Worm (Caenorhabditis elegans) whole organism, young adult: ENCODE results near the gene phg-1.

Experiments
- B0019.2 ChIP-seq: fragments of 200-800 bp; sonication (Bioruptor generic); conservative IDR thresholded peaks from 2 replicates; pipeline ENCODE4 v1.3.6; 2022; ENCODE audit warnings: missing genetic modification reagents, missing genetic modification characterization, missing compliant biosample characterization
- F22D6.2 ChIP-seq: sonication (generic microtip); optimal IDR thresholded peaks from 2 replicates; lab custom pipeline; 2016; ENCODE audit warnings: mild to moderate bottlenecking, missing genetic modification characterization, missing compliant biosample characterization
- F23B12.7 ChIP-seq: sonication (generic microtip); optimal IDR thresholded peaks from 2 replicates; lab custom pipeline; 2017; ENCODE audit warnings: missing genetic modification characterization, mild to moderate bottlenecking, missing compliant biosample characterization, antibody characterized with exemption, moderate library complexity; ENCODE audit not compliant: insufficient read depth
- F37B4.10 ChIP-seq: fragments of 200-800 bp; sonication (Bioruptor generic); IDR thresholded peaks from 2 replicates; pipeline ENCODE4 v1.3.6; 2022; ENCODE audit warnings: missing genetic modification characterization, missing compliant biosample characterization
- F49E8.2 ChIP-seq: sonication (generic microtip); optimal IDR thresholded peaks from 3 replicates; lab custom pipeline; 2017; ENCODE audit warnings: missing genetic modification characterization, mild to moderate bottlenecking, missing compliant biosample characterization, antibody characterized with exemption, moderate library complexity; ENCODE audit not compliant: insufficient read depth
- F55B11.4 ChIP-seq: sonication (generic microtip); optimal IDR thresholded peaks from 2 replicates; lab custom pipeline; 2016; ENCODE audit warnings: missing compliant biosample characterization, missing genetic modification characterization, borderline replicate concordance; ENCODE audit not compliant: insufficient read depth
- K11D2.4 ChIP-seq: fragments of 200-800 bp; sonication (Bioruptor generic); IDR thresholded peaks from 2 replicates; pipeline ENCODE4 v1.3.6; 2022; ENCODE audit warnings: missing genetic modification reagents, missing genetic modification characterization, missing compliant biosample characterization
- T07F8.4 ChIP-seq: sonication (generic microtip); optimal IDR thresholded peaks from 2 replicates; lab custom pipeline; 2016; ENCODE audit warnings: mild to moderate bottlenecking, missing genetic modification characterization, moderate library complexity, missing compliant biosample characterization
- Y53F4B.3 ChIP-seq: fragments of 200-800 bp; sonication (Bioruptor generic); IDR thresholded peaks from 2 replicates; pipeline ENCODE4 v1.3.6; 2022; ENCODE audit warnings: missing genetic modification reagents, missing genetic modification characterization, missing compliant biosample characterization
- Y53G8AR.9 ChIP-seq: fragments of 200-800 bp; sonication (Bioruptor generic); conservative IDR thresholded peaks from 2 replicates; pipeline ENCODE4 v1.3.6; 2022; ENCODE audit warnings: missing genetic modification reagents, missing genetic modification characterization, missing compliant biosample characterization
- Y56A3A.18 ChIP-seq: fragments of 200-800 bp; sonication (Bioruptor generic); IDR thresholded peaks from 2 replicates; pipeline ENCODE4 v1.3.6; 2022; ENCODE audit warnings: missing genetic modification reagents, missing genetic modification characterization, missing compliant biosample characterization
- Y95B8A.8 ChIP-seq: fragments of 200-800 bp; sonication (Bioruptor generic); IDR thresholded peaks from 2 replicates; pipeline ENCODE4 v1.3.6; 2022; ENCODE audit warnings: missing genetic modification reagents, missing genetic modification characterization, missing compliant biosample characterization
- attf-5 ChIP-seq: fragments of 200-800 bp; sonication (Bioruptor generic); optimal IDR thresholded peaks from 2 replicates; lab custom pipeline; 2018; ENCODE audit warnings: mild to moderate bottlenecking, missing genetic modification characterization, missing compliant biosample characterization
- ceh-27 ChIP-seq: fragments of 200-800 bp; sonication (Bioruptor generic); optimal IDR thresholded peaks from 2 replicates; lab custom pipeline; 2018; ENCODE audit warnings: mild to moderate bottlenecking, missing genetic modification characterization, moderate library complexity, missing compliant biosample characterization
- ceh-79 ChIP-seq: sonication (generic microtip); optimal IDR thresholded peaks from 2 replicates; lab custom pipeline; 2017; ENCODE audit warnings: mild to moderate bottlenecking, missing genetic modification characterization, missing compliant biosample characterization
- die-1 ChIP-seq: sonication (generic microtip); optimal IDR thresholded peaks from 2 replicates; lab custom pipeline; 2016; ENCODE audit warnings: missing genotype, mild to moderate bottlenecking, missing genetic modification characterization, missing compliant biosample characterization
- dox-1 ChIP-seq: fragments of 200-800 bp; sonication (Bioruptor generic); IDR thresholded peaks from 2 replicates; pipeline ENCODE4 v1.3.6; 2022; ENCODE audit warnings: missing genetic modification reagents, missing genetic modification characterization, missing compliant biosample characterization
- dpl-1 ChIP-seq: fragments of 150-350 bp; optimal IDR thresholded peaks from 2 replicates; lab custom pipeline; 2014; ENCODE audit warnings: missing biosample characterization, missing genetic modification reagents, missing genetic modification characterization
- efl-1 ChIP-seq: fragments of 150-350 bp; optimal IDR thresholded peaks from 2 replicates; lab custom pipeline; 2014; ENCODE audit warnings: missing biosample characterization, missing genetic modification reagents, missing genetic modification characterization
- ekl-4 ChIP-seq: fragments of 200-800 bp; sonication (Bioruptor generic); IDR thresholded peaks from 2 replicates; pipeline ENCODE4 v1.3.6; 2022; ENCODE audit warnings: missing genetic modification reagents, missing genetic modification characterization, missing compliant biosample characterization
- him-1 ChIP-seq: sonication (generic microtip); optimal IDR thresholded peaks from 2 replicates; lab custom pipeline; 2016; ENCODE audit warnings: missing genotype, missing genetic modification reagents, missing genetic modification characterization, missing compliant biosample characterization
- hmg-1.2 ChIP-seq: fragments of 200-800 bp; sonication (Bioruptor generic); IDR thresholded peaks from 2 replicates; pipeline ENCODE4 v1.3.6; 2022; ENCODE audit warnings: missing genetic modification reagents, missing genetic modification characterization, missing compliant biosample characterization
- hmg-20 ChIP-seq: fragments of 200-800 bp; sonication (Bioruptor generic); IDR thresholded peaks from 2 replicates; pipeline ENCODE4 v1.3.6; 2022; ENCODE audit warnings: missing genetic modification reagents, missing genetic modification characterization, missing compliant biosample characterization
- lin-35 ChIP-seq, 3 experiments: fragments of 150-350 bp in 2 of 3; sonication (generic microtip) in 1 of 3; optimal IDR thresholded peaks; 2 replicates each; lab custom pipeline; 2014 to 2018; ENCODE audit warnings: missing biosample characterization in 3 of 3, missing genetic modification characterization in 3 of 3, missing genetic modification reagents in 3 of 3
- lin-40 ChIP-seq: sonication (generic microtip); optimal IDR thresholded peaks from 2 replicates; lab custom pipeline; 2016; ENCODE audit warnings: missing genetic modification characterization, mild to moderate bottlenecking, missing compliant biosample characterization, missing genotype, missing genetic modification reagents
- madf-10 ChIP-seq: sonication (generic microtip); optimal IDR thresholded peaks from 2 replicates; lab custom pipeline; 2016; ENCODE audit warnings: mild to moderate bottlenecking, missing genetic modification characterization, missing compliant biosample characterization
- nfyb-1 ChIP-seq: fragments of 200-800 bp; sonication (Bioruptor generic); IDR thresholded peaks from 2 replicates; pipeline ENCODE4 v1.3.6; 2022; ENCODE audit warnings: missing genetic modification reagents, missing genetic modification characterization, missing compliant biosample characterization
- nhr-27 ChIP-seq: fragments of 200-800 bp; sonication (Bioruptor generic); optimal IDR thresholded peaks from 2 replicates; lab custom pipeline; 2018; ENCODE audit warnings: mild to moderate bottlenecking, missing genetic modification characterization, moderate library complexity, missing compliant biosample characterization
- nhr-80 ChIP-seq: sonication (generic microtip); optimal IDR thresholded peaks from 2 replicates; lab custom pipeline; 2016; ENCODE audit warnings: missing genetic modification characterization, missing compliant biosample characterization
- rec-8 ChIP-seq, 2 experiments: sonication (generic microtip); optimal IDR thresholded peaks; 2 replicates each; lab custom pipeline; 2016; ENCODE audit warnings: mild to moderate bottlenecking in 2 of 2, missing genetic modification characterization in 2 of 2, missing genetic modification reagents in 2 of 2, missing genotype in 2 of 2, missing biosample characterization in 1 of 2, missing compliant biosample characterization in 1 of 2, moderate library complexity in 1 of 2
- snpc-1.3 ChIP-seq: sonication (generic microtip); optimal IDR thresholded peaks from 2 replicates; lab custom pipeline; 2017; ENCODE audit warnings: missing genetic modification characterization, mild to moderate bottlenecking, missing compliant biosample characterization, antibody characterized with exemption, moderate library complexity, missing genotype, missing genetic modification reagents; ENCODE audit not compliant: insufficient read depth
- sptf-2 ChIP-seq: fragments of 200-800 bp; sonication (Bioruptor generic); optimal IDR thresholded peaks from 2 replicates; lab custom pipeline; 2018; ENCODE audit warnings: mild to moderate bottlenecking, missing genetic modification characterization, missing compliant biosample characterization
- ztf-18 ChIP-seq: sonication (generic microtip); optimal IDR thresholded peaks from 2 replicates; lab custom pipeline; 2016; ENCODE audit warnings: missing genotype, mild to moderate bottlenecking, missing genetic modification characterization, missing compliant biosample characterization
- ztf-26 ChIP-seq: sonication (generic microtip); optimal IDR thresholded peaks from 2 replicates; lab custom pipeline; 2017; ENCODE audit warnings: missing genetic modification characterization, missing compliant biosample characterization

phg-1 gene

DNA sequence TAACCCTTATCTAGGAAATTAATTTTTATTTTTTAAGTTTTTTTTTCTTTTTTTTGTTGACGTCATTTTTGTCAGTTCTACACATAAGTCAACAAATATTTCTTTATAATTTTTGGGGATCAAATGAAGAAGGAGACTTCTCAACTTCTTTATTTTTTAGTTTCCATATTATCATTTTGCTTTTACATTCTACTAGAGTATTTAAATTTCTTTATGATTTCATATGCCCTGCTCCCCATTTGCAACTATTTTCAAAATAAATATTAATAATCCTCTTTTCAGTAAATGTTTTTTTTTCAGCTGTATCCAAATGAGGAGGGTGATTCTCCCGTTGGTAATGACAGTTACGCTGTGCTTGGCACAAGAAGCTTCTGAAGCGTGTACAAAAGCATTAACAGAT lies at the start of gene phg-1:
Gene phg-1 (plus strand): TSS at position 301 of the 400 bp plus-strand sequence.
- TF ChIP-seq attf-5 (GFP tag; lab: Kevin White, UChicago) (no peak), rec-8 (tag; optimal IDR thresholded peaks at IDR 0.05; lab: Kevin White, UChicago) (no peak), hmg-20 (GFP tag; lab: Robert Waterston, UW) (no peak), die-1 (tag; lab: Kevin White, UChicago) (no peak), T07F8.4 (tag; lab: Kevin White, UChicago) (no peak), F23B12.7 (tag; lab: Kevin White, UChicago) (no peak), F37B4.10 (GFP tag; lab: Robert Waterston, UW) (no peak), lin-40 (tag; lab: Kevin White, UChicago) (no peak), F22D6.2 (tag; lab: Kevin White, UChicago) (no peak), dpl-1 (no peak), ztf-26 (no peak), lin-35 (GFP tag; optimal IDR thresholded peaks at IDR 0.05; lab: Kevin White, UChicago) (no peak), madf-10 (no peak), hmg-1.2 (no peak), snpc-1.3 (tag; lab: Kevin White, UChicago) (no peak), efl-1 (GFP tag; lab: Kevin White, UChicago) (no peak), him-1 (tag; lab: Kevin White, UChicago) (no peak)

- TF ChIP-seq Y56A3A.18, result no peak
- TF ChIP-seq dox-1, result no peak
- TF ChIP-seq ceh-27 (GFP tag; lab: Kevin White, UChicago), result no peak
- TF ChIP-seq ceh-79, result no peak
- TF ChIP-seq K11D2.4 (GFP tag; lab: Robert Waterston, UW), result no peak
- no peak for TF ChIP-seq T07F8.4 (tag; lab: Kevin White, UChicago)
- TF ChIP-seq B0019.2 (GFP tag; lab: Robert Waterston, UW), result no peak
- TF ChIP-seq ekl-4 (GFP tag; lab: Robert Waterston, UW), result no peak
- no peak for TF ChIP-seq F49E8.2 (tag; lab: Kevin White, UChicago)
- TF ChIP-seq F55B11.4, result no peak
- no peak for TF ChIP-seq nfyb-1 (GFP tag; lab: Robert Waterston, UW)
- TF ChIP-seq Y53G8AR.9, result no peak
- no peak for TF ChIP-seq nhr-27 (tag; lab: Kevin White, UChicago)
Measured at ce11 chrII:10093120-10093519, 44.3 kb upstream of the phg-1 start.

- peak; percentile 78 for TF ChIP-seq nhr-80 (tag; lab: Kevin White, UChicago)
- no peak for TF ChIP-seq Y95B8A.8
- no peak for TF ChIP-seq ztf-18 (tag; lab: Kevin White, UChicago)
- TF ChIP-seq Y53F4B.3 (GFP tag; lab: Robert Waterston, UW), result no peak
- TF ChIP-seq sptf-2 (GFP tag; lab: Kevin White, UChicago), result no peak
Measured at ce11 chrII:10094190-10094923, 43.1 kb upstream of the phg-1 start, which contains the start of gene lact-2. Gene lact-2 (plus strand): TSS chrII:10094873.
